Worm (Caenorhabditis elegans) whole organism, late embryonic: ENCODE measurements around the gene attf-2.
A peak's percentile ranks its signal among the peaks of the same experiment; 100 is the strongest.

Experiments used
- C08G9.2 ChIP-seq: sonication (generic microtip); optimal IDR thresholded peaks from 2 replicates; lab custom pipeline; 2016; ENCODE audit warnings: mild to moderate bottlenecking, missing genetic modification characterization, moderate library complexity, missing compliant biosample characterization
- C38D4.7 ChIP-seq: fragments of 200-800 bp; sonication (Bioruptor generic); optimal IDR thresholded peaks from 2 replicates; lab custom pipeline; 2018; ENCODE audit warnings: mild to moderate bottlenecking, missing genetic modification characterization, moderate library complexity, missing compliant biosample characterization
- T23F11.4 ChIP-seq: fragments of 200-800 bp; sonication (Bioruptor generic); optimal IDR thresholded peaks from 2 replicates; lab custom pipeline; 2018; ENCODE audit warnings: mild to moderate bottlenecking, missing genetic modification characterization, missing compliant biosample characterization
- ahr-1 ChIP-seq: sonication (generic microtip); optimal IDR thresholded peaks from 2 replicates; lab custom pipeline; 2016; ENCODE audit warnings: missing genetic modification characterization, missing compliant biosample characterization
- ama-1 ChIP-seq: fragments of 150-350 bp; optimal IDR thresholded peaks from 2 replicates; lab custom pipeline; 2014
- ceh-18 ChIP-seq: sonication (generic microtip); optimal IDR thresholded peaks from 2 replicates; lab custom pipeline; 2016; ENCODE audit warnings: missing genetic modification characterization, missing compliant biosample characterization
- ceh-19 ChIP-seq: fragments of 200-800 bp; sonication (Bioruptor generic); optimal IDR thresholded peaks from 2 replicates; lab custom pipeline; 2018; ENCODE audit warnings: mild to moderate bottlenecking, missing genetic modification characterization, missing compliant biosample characterization
- ceh-31 ChIP-seq: sonication (generic microtip); optimal IDR thresholded peaks from 2 replicates; lab custom pipeline; 2016; ENCODE audit warnings: missing genetic modification characterization, missing compliant biosample characterization
- ceh-34 ChIP-seq: sonication (generic microtip); optimal IDR thresholded peaks from 2 replicates; lab custom pipeline; 2016; ENCODE audit warnings: mild to moderate bottlenecking, missing genetic modification characterization, missing compliant biosample characterization
- ceh-45 ChIP-seq: fragments of 200-800 bp; sonication (Bioruptor generic); IDR thresholded peaks from 2 replicates; pipeline ENCODE4 v1.3.6; 2022; ENCODE audit warnings: missing genetic modification reagents, missing genetic modification characterization, missing compliant biosample characterization
- ceh-48 ChIP-seq: sonication (generic microtip); optimal IDR thresholded peaks from 2 replicates; lab custom pipeline; 2016; ENCODE audit warnings: missing genetic modification characterization, inconsistent platforms, missing compliant biosample characterization
- ceh-6 ChIP-seq: fragments of 200-800 bp; sonication (Bioruptor generic); optimal IDR thresholded peaks from 2 replicates; lab custom pipeline; 2018; ENCODE audit warnings: mild to moderate bottlenecking, missing genetic modification characterization, missing compliant biosample characterization
- ceh-9 ChIP-seq: sonication (generic microtip); optimal IDR thresholded peaks from 2 replicates; lab custom pipeline; 2016; ENCODE audit warnings: mild to moderate bottlenecking, missing genetic modification characterization, inconsistent platforms, missing compliant biosample characterization
- che-1 ChIP-seq: sonication (generic microtip); optimal IDR thresholded peaks from 2 replicates; lab custom pipeline; 2016; ENCODE audit warnings: mild to moderate bottlenecking, missing genetic modification characterization, missing compliant biosample characterization
- dve-1 ChIP-seq: sonication (generic microtip); optimal IDR thresholded peaks from 2 replicates; lab custom pipeline; 2017; ENCODE audit warnings: antibody characterized with exemption, mild to moderate bottlenecking, missing genetic modification characterization, missing compliant biosample characterization
- ets-4 ChIP-seq: sonication (generic microtip); optimal IDR thresholded peaks from 2 replicates; lab custom pipeline; 2016; ENCODE audit warnings: missing genetic modification characterization, missing compliant biosample characterization
- fax-1 ChIP-seq: sonication (generic microtip); optimal IDR thresholded peaks from 2 replicates; lab custom pipeline; 2016; ENCODE audit warnings: missing genotype, missing genetic modification characterization, missing compliant biosample characterization
- fkh-6 ChIP-seq: sonication (generic microtip); optimal IDR thresholded peaks from 2 replicates; lab custom pipeline; 2016; ENCODE audit warnings: missing genetic modification characterization, missing compliant biosample characterization
- hlh-13 ChIP-seq: fragments of 200-800 bp; sonication (Bioruptor generic); optimal IDR thresholded peaks from 2 replicates; lab custom pipeline; 2018; ENCODE audit warnings: mild to moderate bottlenecking, missing genetic modification characterization, missing compliant biosample characterization
- hlh-15 ChIP-seq: sonication (generic microtip); optimal IDR thresholded peaks from 2 replicates; lab custom pipeline; 2016; ENCODE audit warnings: missing genetic modification characterization, missing compliant biosample characterization
- hlh-8 ChIP-seq: sonication (generic microtip); optimal IDR thresholded peaks from 2 replicates; lab custom pipeline; 2016; ENCODE audit warnings: missing genotype, missing genetic modification characterization, missing compliant biosample characterization
- lim-6 ChIP-seq: sonication (generic microtip); optimal IDR thresholded peaks from 2 replicates; lab custom pipeline; 2016; ENCODE audit warnings: missing genetic modification characterization, missing compliant biosample characterization
- lin-11 ChIP-seq: fragments of 200-800 bp; sonication (Bioruptor generic); optimal IDR thresholded peaks from 2 replicates; lab custom pipeline; 2018; ENCODE audit warnings: mild to moderate bottlenecking, missing genetic modification characterization, missing compliant biosample characterization
- mec-3 ChIP-seq: sonication (generic microtip); optimal IDR thresholded peaks from 2 replicates; lab custom pipeline; 2016; ENCODE audit warnings: borderline replicate concordance, missing genetic modification characterization, missing compliant biosample characterization
- nfya-1 ChIP-seq: sonication (generic microtip); optimal IDR thresholded peaks from 2 replicates; lab custom pipeline; 2017; ENCODE audit warnings: missing genetic modification characterization, mild to moderate bottlenecking, missing compliant biosample characterization, antibody characterized with exemption, moderate library complexity
- nhr-11 ChIP-seq: fragments of 150-350 bp; optimal IDR thresholded peaks from 2 replicates; lab custom pipeline; 2014; ENCODE audit warnings: missing biosample characterization, missing genetic modification characterization
- nhr-232 ChIP-seq: sonication (generic microtip); optimal IDR thresholded peaks from 2 replicates; lab custom pipeline; 2016; ENCODE audit warnings: missing genetic modification characterization, missing compliant biosample characterization
- npax-4 ChIP-seq: sonication (generic microtip); optimal IDR thresholded peaks from 2 replicates; lab custom pipeline; 2016; ENCODE audit warnings: missing genetic modification characterization, missing compliant biosample characterization
- pha-2 ChIP-seq: sonication (generic microtip); optimal IDR thresholded peaks from 2 replicates; lab custom pipeline; 2017; ENCODE audit warnings: mild to moderate bottlenecking, missing genetic modification characterization, missing compliant biosample characterization
- pqm-1 ChIP-seq: sonication (generic microtip); optimal IDR thresholded peaks from 2 replicates; lab custom pipeline; 2016; ENCODE audit warnings: missing genetic modification characterization, missing compliant biosample characterization
- ref-2 ChIP-seq: sonication (generic microtip); optimal IDR thresholded peaks from 2 replicates; lab custom pipeline; 2016; ENCODE audit warnings: missing genetic modification characterization, missing compliant biosample characterization
- rnt-1 ChIP-seq: sonication (generic microtip); optimal IDR thresholded peaks from 2 replicates; lab custom pipeline; 2016; ENCODE audit warnings: missing genetic modification characterization, missing compliant biosample characterization
- sox-4 ChIP-seq: sonication (generic microtip); optimal IDR thresholded peaks from 2 replicates; lab custom pipeline; 2017; ENCODE audit warnings: mild to moderate bottlenecking, missing genetic modification characterization, inconsistent platforms, missing compliant biosample characterization
- syd-9 ChIP-seq: sonication (generic microtip); optimal IDR thresholded peaks from 2 replicates; lab custom pipeline; 2016; ENCODE audit warnings: mild to moderate bottlenecking, missing genetic modification characterization, moderate library complexity, missing compliant biosample characterization
- tbx-2 ChIP-seq: sonication (generic microtip); optimal IDR thresholded peaks from 2 replicates; lab custom pipeline; 2016; ENCODE audit warnings: missing genetic modification characterization, missing compliant biosample characterization
- tbx-7 ChIP-seq: sonication (generic microtip); optimal IDR thresholded peaks from 2 replicates; lab custom pipeline; 2016; ENCODE audit warnings: missing genotype, missing genetic modification characterization, missing compliant biosample characterization
- unc-3 ChIP-seq, 2 experiments: fragments of 200-800 bp in 1 of 2; sonication (Bioruptor generic) in 1 of 2; sonication (generic microtip) in 1 of 2; conservative IDR thresholded peaks in 1 of 2; optimal IDR thresholded peaks in 1 of 2; 2 replicates each; pipeline versions ENCODE4 v1.3.6 to Lab custom; 2016 to 2022; ENCODE audit warnings: missing compliant biosample characterization in 2 of 2, missing genetic modification characterization in 2 of 2, missing genetic modification reagents in 1 of 2
- unc-42 ChIP-seq: sonication (generic microtip); optimal IDR thresholded peaks from 2 replicates; lab custom pipeline; 2016; ENCODE audit warnings: missing genotype, missing genetic modification characterization, missing compliant biosample characterization
- unc-55 ChIP-seq: sonication (generic microtip); optimal IDR thresholded peaks from 2 replicates; lab custom pipeline; 2017; ENCODE audit warnings: missing biosample characterization, missing genetic modification reagents, missing genetic modification characterization
- unc-86 ChIP-seq: sonication (generic microtip); optimal IDR thresholded peaks from 2 replicates; lab custom pipeline; 2016; ENCODE audit warnings: missing genetic modification characterization, missing compliant biosample characterization
- zip-5 ChIP-seq: sonication (generic microtip); optimal IDR thresholded peaks from 2 replicates; lab custom pipeline; 2016; ENCODE audit warnings: missing genetic modification characterization, missing compliant biosample characterization

attf-2 gene

ce11 chrV:7230847-7231246 is 34.9 kb upstream of the attf-2 start, which contains the start of the genes gei-6 and krr-1 (continued):
- TF ChIP-seq ceh-31 (tag; lab: Kevin White, UChicago) (peak; percentile 75), unc-86 (tag; lab: Kevin White, UChicago) (peak; percentile 80), mec-3 (tag; lab: Kevin White, UChicago) (no peak), sox-4 (tag; lab: Kevin White, UChicago) (peak; percentile 86), nhr-232 (tag; lab: Kevin White, UChicago) (peak; percentile 60), C38D4.7 (GFP tag; lab: Kevin White, UChicago) (peak; percentile 79), ceh-9 (tag; lab: Kevin White, UChicago) (peak; percentile 16), lin-11 (tag; lab: Kevin White, UChicago) (peak; percentile 74), pha-2 (tag; lab: Kevin White, UChicago) (peak; percentile 85), ref-2 (tag; lab: Kevin White, UChicago) (peak; percentile 87), fax-1 (tag; lab: Kevin White, UChicago) (peak; percentile 78), unc-3 (GFP tag; conservative IDR thresholded peaks at IDR 0.05; lab: Robert Waterston, UW) (peak; percentile 86), unc-3 (tag; optimal IDR thresholded peaks at IDR 0.05; lab: Kevin White, UChicago) (peak; percentile 86), tbx-2 (peak; percentile 89), unc-55 (GFP tag; lab: Kevin White, UChicago) (no peak), T23F11.4 (GFP tag; lab: Kevin White, UChicago) (peak; percentile 35), ceh-34 (peak; percentile 84), zip-5 (tag; lab: Kevin White, UChicago) (peak; percentile 75), ahr-1 (tag; lab: Kevin White, UChicago) (peak; percentile 86), npax-4 (peak; percentile 59), lim-6 (tag; lab: Kevin White, UChicago) (no peak), syd-9 (peak; percentile 58), hlh-8 (tag; lab: Kevin White, UChicago) (peak; percentile 65), rnt-1 (tag; lab: Kevin White, UChicago) (peak; percentile 58), unc-42 (peak; percentile 4), che-1 (tag; lab: Kevin White, UChicago) (peak; percentile 81), pqm-1 (tag; lab: Kevin White, UChicago) (peak; percentile 58), ceh-48 (tag; lab: Kevin White, UChicago) (peak; percentile 74), fkh-6 (tag; lab: Kevin White, UChicago) (peak; percentile 61), hlh-15 (tag; lab: Kevin White, UChicago) (peak; percentile 63), ama-1 (lab: Kevin White, UChicago) (no peak), ceh-45 (GFP tag; lab: Robert Waterston, UW) (peak; percentile 55; the same call in 1 of the 2 replicates), ets-4 (tag; lab: Kevin White, UChicago) (no peak), ceh-6 (GFP tag; lab: Kevin White, UChicago) (peak; percentile 65), dve-1 (tag; lab: Kevin White, UChicago) (no peak), ceh-19 (GFP tag; lab: Kevin White, UChicago) (peak; percentile 83), ceh-18 (tag; lab: Kevin White, UChicago) (no peak)

DNA sequence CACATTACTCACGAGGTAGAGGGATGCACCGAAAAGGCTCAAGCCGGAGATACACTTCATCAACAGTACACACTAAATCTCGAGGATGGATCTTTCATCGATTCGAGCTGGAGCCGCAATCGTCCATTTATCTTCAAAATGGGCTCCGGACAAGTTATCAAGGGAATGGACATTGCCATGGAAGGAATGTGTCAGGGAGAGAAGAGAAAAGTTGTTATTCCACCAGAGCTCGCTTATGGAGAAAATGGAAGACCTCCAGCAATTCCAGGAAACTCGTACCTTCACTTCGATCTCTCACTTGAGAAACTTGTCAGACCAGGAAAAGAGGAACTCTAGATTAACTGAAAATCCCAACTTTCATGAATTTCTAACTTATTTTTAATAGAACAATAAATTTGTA is 30.0 kb upstream of the attf-2 start:
- TF ChIP-seq hlh-13 (GFP tag; lab: Kevin White, UChicago) (no peak), ama-1 (lab: Kevin White, UChicago) (peak; percentile 63), hlh-8 (tag; lab: Kevin White, UChicago) (no peak), ceh-9 (tag; lab: Kevin White, UChicago) (no peak), ceh-18 (tag; lab: Kevin White, UChicago) (no peak), ahr-1 (tag; lab: Kevin White, UChicago) (no peak), ceh-34 (no peak), unc-42 (no peak)

DNA sequence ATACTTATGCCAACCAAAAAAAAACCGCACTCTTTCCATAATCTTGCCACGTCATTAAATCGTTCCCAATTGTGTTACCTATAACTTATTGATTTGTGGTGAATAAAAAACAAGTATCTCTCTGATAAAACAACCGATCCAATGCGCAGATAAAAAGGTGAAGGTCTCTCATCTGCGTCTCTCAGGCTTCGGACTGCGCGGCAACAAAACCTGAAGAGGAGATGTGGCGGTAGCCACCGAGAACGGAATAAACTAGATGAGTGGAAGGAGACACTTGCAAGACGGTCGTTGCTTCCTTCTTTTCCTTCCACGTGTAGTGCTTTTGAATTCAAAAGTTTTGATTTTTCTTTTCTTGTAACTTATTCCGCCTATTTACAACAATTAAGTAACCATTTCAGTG is 29.0 kb upstream of the attf-2 start, which contains the start of gene fkb-3:
TSS of gene fkb-3 (plus strand) at position 277 of the 400 bp plus-strand sequence.
- TF ChIP-seq hlh-8 (tag; lab: Kevin White, UChicago) (no peak), ama-1 (lab: Kevin White, UChicago) (no peak), ceh-9 (tag; lab: Kevin White, UChicago) (no peak), che-1 (tag; lab: Kevin White, UChicago) (no peak), C08G9.2 (tag; lab: Kevin White, UChicago) (no peak), unc-42 (no peak), tbx-7 (tag; lab: Kevin White, UChicago) (no peak), nhr-11 (tag; lab: Kevin White, UChicago) (no peak), lim-6 (tag; lab: Kevin White, UChicago) (no peak), sox-4 (tag; lab: Kevin White, UChicago) (no peak), hlh-13 (GFP tag; lab: Kevin White, UChicago) (no peak), nfya-1 (no peak), unc-55 (GFP tag; lab: Kevin White, UChicago) (no peak), ceh-6 (GFP tag; lab: Kevin White, UChicago) (no peak), dve-1 (tag; lab: Kevin White, UChicago) (no peak), unc-3 (GFP tag; conservative IDR thresholded peaks at IDR 0.05; lab: Robert Waterston, UW) (no peak), unc-3 (tag; optimal IDR thresholded peaks at IDR 0.05; lab: Kevin White, UChicago) (no peak)
